Fruit fly (Drosophila melanogaster) whole organism, embryonic: ENCODE data around the gene UQCR-C2.

Source experiments
- Atf6 ChIP-seq: fragments of 200-800 bp; sonication (Bioruptor generic); IDR thresholded peaks from 2 replicates; pipeline ENCODE4 v1.3.6; 2022; ENCODE audit warnings: missing biosample characterization, missing genetic modification characterization
- BtbVII ChIP-seq: fragments of 200-800 bp; sonication (Bioruptor generic); optimal IDR thresholded peaks from 3 replicates; lab custom pipeline; 2017; ENCODE audit warnings: missing biosample characterization, mild to moderate bottlenecking, missing genetic modification characterization
- C15 ChIP-seq: fragments of 200-800 bp; sonication (Bioruptor generic); IDR thresholded peaks from 3 replicates; pipeline ENCODE4 v1.3.6; 2022; ENCODE audit warnings: missing biosample characterization, missing genetic modification characterization
- CG10274 ChIP-seq: fragments of 200-800 bp; sonication (Bioruptor generic); optimal IDR thresholded peaks from 3 replicates; lab custom pipeline; 2017; ENCODE audit warnings: missing biosample characterization, mild to moderate bottlenecking, missing genetic modification characterization
- CG10321 ChIP-seq: fragments of 200-800 bp; sonication (Bioruptor generic); IDR thresholded peaks from 2 replicates; pipeline ENCODE4 v1.3.6; 2022; ENCODE audit warnings: missing biosample characterization, missing genetic modification characterization
- CG11560 ChIP-seq: fragments of 200-800 bp; sonication (Bioruptor generic); IDR thresholded peaks from 3 replicates; pipeline ENCODE4 v1.3.6; 2022; ENCODE audit warnings: missing biosample characterization, missing genetic modification characterization
- CG12299 ChIP-seq: fragments of 200-800 bp; sonication (Bioruptor generic); optimal IDR thresholded peaks from 2 replicates; lab custom pipeline; 2018; ENCODE audit warnings: missing biosample characterization, mild to moderate bottlenecking, missing genetic modification characterization
- CG12659 ChIP-seq: fragments of 200-800 bp; sonication (Bioruptor generic); optimal IDR thresholded peaks from 3 replicates; lab custom pipeline; 2017; ENCODE audit warnings: mild to moderate bottlenecking, missing biosample characterization, missing genetic modification reagents, missing genetic modification characterization
- CG13123 ChIP-seq: fragments of 200-800 bp; sonication (Bioruptor generic); optimal IDR thresholded peaks from 2 replicates; lab custom pipeline; 2016; ENCODE audit warnings: missing biosample characterization, missing genetic modification characterization
- CG14710 ChIP-seq: fragments of 200-800 bp; sonication (Bioruptor generic); optimal IDR thresholded peaks from 3 replicates; lab custom pipeline; 2019; ENCODE audit warnings: missing biosample characterization, mild to moderate bottlenecking, missing genetic modification characterization, moderate library complexity
- CG2120 ChIP-seq: fragments of 200-800 bp; sonication (Bioruptor generic); optimal IDR thresholded peaks from 3 replicates; lab custom pipeline; 2016; ENCODE audit warnings: missing biosample characterization, missing genetic modification characterization
- CG31365 ChIP-seq: fragments of 200-800 bp; sonication (Bioruptor generic); optimal IDR thresholded peaks from 2 replicates; lab custom pipeline; 2018; ENCODE audit warnings: missing biosample characterization, mild to moderate bottlenecking, missing genetic modification characterization
- CG3407 ChIP-seq: fragments of 200-800 bp; sonication (Bioruptor generic); optimal IDR thresholded peaks from 2 replicates; lab custom pipeline; 2018; ENCODE audit warnings: missing biosample characterization, mild to moderate bottlenecking, missing genetic modification characterization
- CG34376 ChIP-seq: fragments of 200-800 bp; sonication (Bioruptor generic); optimal IDR thresholded peaks from 2 replicates; lab custom pipeline; 2018; ENCODE audit warnings: missing biosample characterization, mild to moderate bottlenecking, missing genetic modification characterization
- CG5180 ChIP-seq: fragments of 200-800 bp; sonication (Bioruptor generic); optimal IDR thresholded peaks from 3 replicates; lab custom pipeline; 2017; ENCODE audit warnings: missing biosample characterization, missing genetic modification characterization, mild to moderate bottlenecking, moderate library complexity, missing genetic modification reagents
- CG7271 ChIP-seq: fragments of 200-800 bp; sonication (Bioruptor generic); optimal IDR thresholded peaks from 2 replicates; lab custom pipeline; 2018; ENCODE audit warnings: missing biosample characterization, mild to moderate bottlenecking, missing genetic modification characterization, moderate library complexity
- CG9727 ChIP-seq: fragments of 200-800 bp; sonication (Bioruptor generic); optimal IDR thresholded peaks from 3 replicates; lab custom pipeline; 2017; ENCODE audit warnings: missing biosample characterization, mild to moderate bottlenecking, missing genetic modification characterization
- CG9817 ChIP-seq: fragments of 200-800 bp; sonication (Bioruptor generic); optimal IDR thresholded peaks from 2 replicates; lab custom pipeline; 2018; ENCODE audit warnings: missing biosample characterization, mild to moderate bottlenecking, missing genetic modification characterization, moderate library complexity
- CG9876 ChIP-seq: fragments of 200-800 bp; sonication (Bioruptor generic); optimal IDR thresholded peaks from 2 replicates; lab custom pipeline; 2016; ENCODE audit warnings: missing biosample characterization, missing genetic modification characterization
- Dbx ChIP-seq: fragments of 200-800 bp; sonication (Bioruptor generic); IDR thresholded peaks from 3 replicates; pipeline ENCODE4 v1.3.6; 2022; ENCODE audit warnings: missing biosample characterization, missing genetic modification characterization
- Fer2 ChIP-seq: fragments of 200-800 bp; sonication (Bioruptor generic); optimal IDR thresholded peaks from 2 replicates; lab custom pipeline; 2018; ENCODE audit warnings: missing biosample characterization, mild to moderate bottlenecking, missing genetic modification characterization, moderate library complexity
- HLH54F ChIP-seq: fragments of 200-800 bp; sonication (Bioruptor generic); optimal IDR thresholded peaks from 3 replicates; lab custom pipeline; 2016; ENCODE audit warnings: missing biosample characterization, missing genetic modification characterization
- Hr39 ChIP-seq: fragments of >200 bp; optimal IDR thresholded peaks from 2 replicates; lab custom pipeline; 2017
- Kr ChIP-seq: fragments of 200-800 bp; sonication (Bioruptor generic); optimal IDR thresholded peaks from 2 replicates; lab custom pipeline; 2017; ENCODE audit warnings: missing biosample characterization, mild to moderate bottlenecking, missing genetic modification characterization
- MESR4 ChIP-seq: fragments of 200-800 bp; sonication (Bioruptor generic); optimal IDR thresholded peaks from 2 replicates; lab custom pipeline; 2018; ENCODE audit warnings: missing biosample characterization, mild to moderate bottlenecking, missing genetic modification characterization, moderate library complexity
- NC2α ChIP-seq: fragments of 200-800 bp; sonication (Bioruptor generic); optimal IDR thresholded peaks from 2 replicates; lab custom pipeline; 2016; ENCODE audit warnings: missing biosample characterization, missing genetic modification characterization
- Sry-δ ChIP-seq: fragments of 200-800 bp; sonication (Bioruptor generic); optimal IDR thresholded peaks from 2 replicates; lab custom pipeline; 2016; ENCODE audit warnings: missing biosample characterization, missing genetic modification characterization
- Xrp1 ChIP-seq: fragments of 200-800 bp; sonication (Bioruptor generic); IDR thresholded peaks from 2 replicates; pipeline ENCODE4 v1.3.6; 2022; ENCODE audit warnings: missing biosample characterization, missing genetic modification characterization
- ab ChIP-seq: fragments of 200-800 bp; sonication (Bioruptor generic); optimal IDR thresholded peaks from 2 replicates; lab custom pipeline; 2016; ENCODE audit warnings: missing biosample characterization, missing genetic modification characterization
- amos ChIP-seq: fragments of 200-800 bp; sonication (Bioruptor generic); IDR thresholded peaks from 2 replicates; pipeline ENCODE4 v1.3.6; 2022; ENCODE audit warnings: missing biosample characterization, missing genetic modification characterization; ENCODE audit not compliant: partially characterized antibody
- ase ChIP-seq: fragments of 200-800 bp; sonication (Bioruptor generic); IDR thresholded peaks from 3 replicates; pipeline ENCODE4 v1.3.6; 2022; ENCODE audit warnings: missing biosample characterization, missing genetic modification characterization
- ash1 ChIP-seq: fragments of 200-800 bp; sonication (Bioruptor generic); optimal IDR thresholded peaks from 2 replicates; lab custom pipeline; 2018; ENCODE audit warnings: missing biosample characterization, mild to moderate bottlenecking, missing genetic modification characterization
- bigmax ChIP-seq: fragments of 200-800 bp; sonication (Bioruptor generic); optimal IDR thresholded peaks from 2 replicates; lab custom pipeline; 2018; ENCODE audit warnings: missing biosample characterization, mild to moderate bottlenecking, missing genetic modification characterization
- corto ChIP-seq: fragments of 200-800 bp; sonication (Bioruptor generic); optimal IDR thresholded peaks from 2 replicates; lab custom pipeline; 2016; ENCODE audit warnings: missing biosample characterization, mild to moderate bottlenecking, missing genetic modification characterization, moderate library complexity
- dmrt99B ChIP-seq: fragments of 200-800 bp; sonication (Bioruptor generic); optimal IDR thresholded peaks from 2 replicates; lab custom pipeline; 2018; ENCODE audit warnings: missing biosample characterization, mild to moderate bottlenecking, missing genetic modification characterization, moderate library complexity
- gt ChIP-seq: fragments of 200-800 bp; sonication (Bioruptor generic); IDR thresholded peaks from 2 replicates; pipeline ENCODE4 v1.3.6; 2022; ENCODE audit warnings: missing biosample characterization, missing genetic modification characterization
- h ChIP-seq: fragments of >200 bp; optimal IDR thresholded peaks from 2 replicates; lab custom pipeline; 2017
- inv ChIP-seq: fragments of 200-800 bp; sonication (Bioruptor generic); IDR thresholded peaks from 2 replicates; pipeline ENCODE4 v1.3.6; 2022; ENCODE audit warnings: missing biosample characterization, missing genetic modification characterization; ENCODE audit not compliant: partially characterized antibody
- mld ChIP-seq: fragments of 200-800 bp; sonication (Bioruptor generic); IDR thresholded peaks from 3 replicates; pipeline ENCODE4 v1.3.6; 2022; ENCODE audit warnings: missing biosample characterization, missing genetic modification characterization; ENCODE audit not compliant: partially characterized antibody
- nerfin-1 ChIP-seq: fragments of 200-800 bp; sonication (Bioruptor generic); optimal IDR thresholded peaks from 3 replicates; lab custom pipeline; 2019; ENCODE audit warnings: missing biosample characterization, mild to moderate bottlenecking, missing genetic modification characterization, moderate library complexity
- nmo ChIP-seq: fragments of 200-800 bp; sonication (Bioruptor generic); optimal IDR thresholded peaks from 2 replicates; lab custom pipeline; 2018; ENCODE audit warnings: missing biosample characterization, mild to moderate bottlenecking, missing genetic modification characterization, moderate library complexity
- pzg ChIP-seq: fragments of 200-800 bp; sonication (Bioruptor generic); optimal IDR thresholded peaks from 3 replicates; lab custom pipeline; 2018; ENCODE audit warnings: missing biosample characterization, mild to moderate bottlenecking, missing genetic modification characterization, moderate library complexity
- sd ChIP-seq: fragments of 200-800 bp; sonication (Bioruptor generic); optimal IDR thresholded peaks from 3 replicates; lab custom pipeline; 2018; ENCODE audit warnings: missing biosample characterization, mild to moderate bottlenecking, missing genetic modification characterization, moderate library complexity
- sens ChIP-seq: fragments of 200-800 bp; sonication (Bioruptor generic); peaks from one replicate; lab custom pipeline; 2016; ENCODE audit warnings: missing biosample characterization, missing genetic modification characterization
- sisA ChIP-seq: fragments of 200-800 bp; sonication (Bioruptor generic); IDR thresholded peaks from 2 replicates; pipeline ENCODE4 v1.3.6; 2022; ENCODE audit warnings: missing biosample characterization, missing genetic modification characterization
- slou ChIP-seq: fragments of 200-800 bp; sonication (Bioruptor generic); optimal IDR thresholded peaks from 3 replicates; lab custom pipeline; 2016; ENCODE audit warnings: missing biosample characterization, missing genetic modification characterization
- ssp ChIP-seq: fragments of 200-800 bp; sonication (Bioruptor generic); IDR thresholded peaks from 2 replicates; pipeline ENCODE4 v1.3.6; 2022; ENCODE audit warnings: missing biosample characterization, missing genetic modification characterization
- tap ChIP-seq: fragments of 200-800 bp; optimal IDR thresholded peaks from 3 replicates; lab custom pipeline; 2019; ENCODE audit warnings: missing biosample characterization, mild to moderate bottlenecking, missing genetic modification characterization, moderate library complexity
- unc-4 ChIP-seq: fragments of 200-800 bp; sonication (Bioruptor generic); IDR thresholded peaks from 2 replicates; pipeline ENCODE4 v1.3.6; 2022; ENCODE audit warnings: missing biosample characterization, missing genetic modification characterization; ENCODE audit not compliant: partially characterized antibody
- vfl ChIP-seq: fragments of 200-800 bp; sonication (Bioruptor generic); optimal IDR thresholded peaks from 2 replicates; lab custom pipeline; 2016; ENCODE audit warnings: missing biosample characterization, missing genetic modification characterization
- yki ChIP-seq: fragments of >200 bp; optimal IDR thresholded peaks from 3 replicates; lab custom pipeline; 2018
- zen ChIP-seq: fragments of 200-800 bp; sonication (Bioruptor generic); optimal IDR thresholded peaks from 3 replicates; lab custom pipeline; 2018; ENCODE audit warnings: missing biosample characterization, mild to moderate bottlenecking, missing genetic modification characterization, moderate library complexity
- zen2 ChIP-seq: fragments of 200-800 bp; sonication (Bioruptor generic); IDR thresholded peaks from 3 replicates; pipeline ENCODE4 v1.3.6; 2022; ENCODE audit warnings: missing biosample characterization, missing genetic modification characterization; ENCODE audit not compliant: partially characterized antibody

Gene UQCR-C2

dm6 chr3L:16544220-16544619 lies 39.7 kb upstream of the UQCR-C2 start (continued):
- TF ChIP-seq CG9727 (GFP tag; lab: Kevin White, UChicago) (no peak), nmo (GFP tag; lab: Kevin White, UChicago) (peak; percentile 16), CG14710 (tag; lab: Kevin White, UChicago) (peak; percentile 25), CG10321 (GFP tag; lab: Robert Waterston, UW) (no peak), Sry-δ (GFP tag; lab: Kevin White, UChicago) (no peak), gt (GFP tag; lab: Robert Waterston, UW) (no peak), BtbVII (GFP tag; lab: Kevin White, UChicago) (no peak), unc-4 (GFP tag; lab: Robert Waterston, UW) (no peak), ssp (GFP tag; lab: Robert Waterston, UW) (no peak), bigmax (no peak), sens (GFP tag; lab: Kevin White, UChicago) (peak; percentile 87), sisA (peak; percentile 62), CG12659 (GFP tag; lab: Kevin White, UChicago) (no peak), tap (tag; lab: Kevin White, UChicago) (peak; percentile 6), ab (GFP tag; lab: Kevin White, UChicago) (no peak), inv (GFP tag; lab: Robert Waterston, UW) (no peak), corto (GFP tag; lab: Kevin White, UChicago) (no peak), Fer2 (tag; lab: Kevin White, UChicago) (no peak), CG13123 (no peak), Atf6 (GFP tag; lab: Robert Waterston, UW) (no peak), amos (GFP tag; lab: Robert Waterston, UW) (no peak), CG5180 (GFP tag; lab: Kevin White, UChicago) (no peak), Xrp1 (no peak), C15 (GFP tag; lab: Robert Waterston, UW) (no peak), nerfin-1 (tag; lab: Kevin White, UChicago) (no peak), yki (lab: Kevin White, UChicago) (no peak), mld (GFP tag; lab: Robert Waterston, UW) (no peak), CG7271 (tag; lab: Kevin White, UChicago) (no peak), zen2 (GFP tag; lab: Robert Waterston, UW) (no peak), sd (tag; lab: Kevin White, UChicago) (no peak), CG9876 (GFP tag; lab: Kevin White, UChicago) (no peak), CG11560 (no peak), dmrt99B (peak; percentile 46), Hr39 (lab: Kevin White, UChicago) (no peak), HLH54F (no peak), pzg (GFP tag; lab: Kevin White, UChicago) (no peak), CG12299 (tag; lab: Kevin White, UChicago) (no peak), h (lab: Kevin White, UChicago) (no peak), MESR4 (GFP tag; lab: Kevin White, UChicago) (no peak), CG31365 (tag; lab: Kevin White, UChicago) (no peak), CG34376 (GFP tag; lab: Kevin White, UChicago) (no peak), CG10274 (GFP tag; lab: Kevin White, UChicago) (no peak), Dbx (GFP tag; lab: Robert Waterston, UW) (0 out of 3 replicates have a peak, but pooled peaks have one; percentile 38), ash1 (GFP tag; lab: Kevin White, UChicago) (no peak), ase (GFP tag; lab: Robert Waterston, UW) (no peak; the same call in 2 of the 3 replicates), slou (GFP tag; lab: Kevin White, UChicago) (no peak), zen (tag; lab: Kevin White, UChicago) (no peak), Kr (GFP tag; lab: Kevin White, UChicago) (no peak), CG2120 (GFP tag; lab: Kevin White, UChicago) (peak; percentile 11), NC2α (GFP tag; lab: Kevin White, UChicago) (no peak), vfl (no peak), CG3407 (peak; percentile 15), CG9817 (tag; lab: Kevin White, UChicago) (no peak)
